Worm (Caenorhabditis elegans): ENCODE measurements around the gene C12D8.9.

C12D8.9 gene

ce11 chrV:10203435-10204009 lies 39.5 kb downstream of the C12D8.9 start, which contains the start of gene chpf-1:
Gene chpf-1, minus strand, starts transcription at chrV:10203485.
- TF ChIP-seq lin-13 (tag; optimal IDR thresholded peaks at IDR 0.05) = no peak

ce11 chrV:10202340-10202739 lies 40.7 kb downstream of the C12D8.9 start:
- TF ChIP-seq sem-2 (GFP tag; optimal IDR thresholded peaks at IDR 0.05) (no peak), nhr-12 (tag; optimal IDR thresholded peaks at IDR 0.05) (no peak), ham-2 (GFP tag; optimal IDR thresholded peaks at IDR 0.05) (no peak), mep-1 (tag; optimal IDR thresholded peaks at IDR 0.05) (no peak), hlh-1 (tag; optimal IDR thresholded peaks at IDR 0.05) (no peak), ceh-39 (tag; optimal IDR thresholded peaks at IDR 0.05) (no peak), ceh-43 (GFP tag; optimal IDR thresholded peaks at IDR 0.05) (no peak), mab-5 (tag; optimal IDR thresholded peaks at IDR 0.05) (no peak), sptf-1 (tag; optimal IDR thresholded peaks at IDR 0.05) (no peak), cnd-1 (tag; optimal IDR thresholded peaks at IDR 0.05) (no peak), snpc-4 (tag; optimal IDR thresholded peaks at IDR 0.05) (no peak), nhr-2 (tag; optimal IDR thresholded peaks at IDR 0.05) (no peak)

ce11 chrV:10201913-10202312 lies 41.1 kb downstream of the C12D8.9 start, which contains the start of gene ZK856.7:
Gene ZK856.7, plus strand, starts transcription at chrV:10202098.
- TF ChIP-seq snpc-4 (tag; optimal IDR thresholded peaks at IDR 0.05) (no peak), sptf-1 (tag; optimal IDR thresholded peaks at IDR 0.05) (no peak), lsy-2 (tag; optimal IDR thresholded peaks at IDR 0.05) (no peak), nhr-76 (tag; optimal IDR thresholded peaks at IDR 0.05) (no peak), blmp-1 (tag; optimal IDR thresholded peaks at IDR 0.05) (no peak), mab-5 (tag; optimal IDR thresholded peaks at IDR 0.05) (no peak), ceh-39 (tag; optimal IDR thresholded peaks at IDR 0.05) (no peak), drap-1 (GFP tag; optimal IDR thresholded peaks at IDR 0.05) (no peak), elt-1 (tag; optimal IDR thresholded peaks at IDR 0.05; ENCODE audit: borderline replicate concordance, insufficient read depth) (no peak), sem-2 (GFP tag; optimal IDR thresholded peaks at IDR 0.05) (no peak), ham-2 (GFP tag; optimal IDR thresholded peaks at IDR 0.05) (no peak), flh-1 (GFP tag; optimal IDR thresholded peaks at IDR 0.05) (no peak), lin-13 (tag; optimal IDR thresholded peaks at IDR 0.05) (no peak), bed-3 (GFP tag; optimal IDR thresholded peaks at IDR 0.05) (no peak), zip-8 (tag; optimal IDR thresholded peaks at IDR 0.05) (no peak), cnd-1 (tag; optimal IDR thresholded peaks at IDR 0.05) (no peak), unc-62 (GFP tag; optimal IDR thresholded peaks at IDR 0.05) (no peak), lin-32 (GFP tag; optimal IDR thresholded peaks at IDR 0.05) (no peak)

- TF ChIP-seq pha-4 (tag; optimal IDR thresholded peaks at IDR 0.05) (no peak), M03D4.4 (tag; optimal IDR thresholded peaks at IDR 0.05) (no peak), ceh-83 (GFP tag; optimal IDR thresholded peaks at IDR 0.05) (no peak), nhr-2 (tag; optimal IDR thresholded peaks at IDR 0.05) (no peak), cnd-1 (tag; optimal IDR thresholded peaks at IDR 0.05) (no peak), sem-2 (GFP tag; optimal IDR thresholded peaks at IDR 0.05) (no peak), unc-62 (GFP tag; optimal IDR thresholded peaks at IDR 0.05) (no peak), blmp-1 (tag; optimal IDR thresholded peaks at IDR 0.05) (no peak), hlh-1 (tag; optimal IDR thresholded peaks at IDR 0.05) (no peak), ceh-39 (tag; optimal IDR thresholded peaks at IDR 0.05) (no peak), nhr-237 (tag; optimal IDR thresholded peaks at IDR 0.05) (no peak), ham-2 (GFP tag; optimal IDR thresholded peaks at IDR 0.05) (no peak), nhr-76 (tag; optimal IDR thresholded peaks at IDR 0.05) (no peak), lin-13 (tag; optimal IDR thresholded peaks at IDR 0.05) (no peak), lsy-2 (tag; optimal IDR thresholded peaks at IDR 0.05) (no peak)
Observed at ce11 chrV:10198386-10198785, 44.6 kb downstream of the C12D8.9 start, which contains the start of gene ZK856.6. Gene ZK856.6, plus strand, starts transcription at chrV:10198686.

Data from whole organism, mixed stage, embryonic.